Worm (Caenorhabditis elegans): ENCODE data around the gene C18E9.9.

Gene C18E9.9

DNA sequence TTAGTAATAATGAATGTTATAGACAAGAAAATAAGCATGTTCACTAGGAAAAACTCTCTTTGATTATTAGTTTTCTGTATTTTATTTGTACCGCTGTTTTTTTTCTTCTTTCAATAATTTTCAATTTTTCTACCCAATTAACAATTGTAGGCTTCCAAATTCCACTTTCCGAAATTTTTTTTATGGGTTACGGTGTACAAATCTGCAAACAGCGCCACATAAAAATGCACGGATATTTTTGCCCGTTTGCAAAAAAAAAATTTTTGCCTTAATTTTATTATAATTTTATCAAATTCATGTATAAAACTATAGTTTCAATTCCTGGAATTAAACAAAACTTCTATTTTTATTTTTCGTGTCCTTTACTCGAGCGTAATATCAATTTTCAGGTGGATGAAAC, 3.4 kb upstream of the C18E9.9 start, which contains the start of gene ooc-5:
ooc-5 (plus strand) TSS at position 381 of the 400 bp plus-strand sequence.
- TF ChIP-seq mes-2 (tag; optimal IDR thresholded peaks at IDR 0.05; ENCODE audit: poor library complexity, severe bottlenecking) (peak; percentile 8), aly-2 (tag; optimal IDR thresholded peaks at IDR 0.05) (no peak), lsy-2 (tag; optimal IDR thresholded peaks at IDR 0.05) (peak in 1 of 2 experiments; percentile 96)

DNA sequence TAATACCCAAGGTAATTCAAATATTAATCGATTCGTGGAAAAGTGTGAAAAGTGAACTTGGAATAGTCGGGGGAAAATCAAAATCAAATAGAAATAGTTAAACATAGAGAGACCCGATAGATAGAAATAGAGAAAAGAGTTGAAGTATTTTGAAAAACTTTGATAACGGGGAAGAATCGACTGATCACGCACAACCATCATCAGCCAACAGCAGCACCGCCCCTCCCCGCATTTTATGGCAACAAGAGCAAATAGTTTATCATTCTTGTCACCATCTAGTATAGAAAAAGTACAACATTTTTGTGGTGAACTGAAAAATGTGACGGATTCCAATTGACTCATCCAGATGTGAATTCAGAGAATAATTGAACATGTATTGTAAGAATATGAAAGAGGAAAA, 2.3 kb upstream of the C18E9.9 start:
- TF ChIP-seq nhr-28 (tag; optimal IDR thresholded peaks at IDR 0.05) (peak; percentile 72), F26F4.8 (GFP tag; conservative IDR thresholded peaks at IDR 0.05) (no peak), aha-1 (tag) (no peak), F37D6.2 (tag; optimal IDR thresholded peaks at IDR 0.05) (no peak), ceh-32 (tag; optimal IDR thresholded peaks at IDR 0.05; ENCODE audit: poor library complexity) (no peak), duxl-1 (tag; optimal IDR thresholded peaks at IDR 0.05; ENCODE audit: poor library complexity) (no peak), egl-43 (GFP tag; IDR thresholded peaks at IDR 0.05) (no peak), spr-3 (GFP tag; optimal IDR thresholded peaks at IDR 0.05) (no peak), F49E8.2 (tag; optimal IDR thresholded peaks at IDR 0.05; ENCODE audit: borderline replicate concordance) (no peak), dmd-9 (GFP tag; IDR thresholded peaks at IDR 0.05) (no peak), mdl-1 (tag; optimal IDR thresholded peaks at IDR 0.05) (peak in 1 of 2 experiments; percentile 18), mep-1 (tag; optimal IDR thresholded peaks at IDR 0.05) (no peak), spr-1 (tag; optimal IDR thresholded peaks at IDR 0.05) (no peak), daf-8 (GFP tag; IDR thresholded peaks at IDR 0.05) (no peak), daf-16 (GFP tag; optimal IDR thresholded peaks at IDR 0.05) (no peak), daf-16 (tag; optimal IDR thresholded peaks at IDR 0.05) (peak; percentile 54), hlh-30 (tag; optimal IDR thresholded peaks at IDR 0.05; ENCODE audit: insufficient read depth) (peak; percentile 15), fkh-10 (GFP tag; optimal IDR thresholded peaks at IDR 0.05) (no peak), ceh-62 (tag; optimal IDR thresholded peaks at IDR 0.05) (no peak), madf-5 (GFP tag; IDR thresholded peaks at IDR 0.05) (no peak), dpl-1 (GFP tag; optimal IDR thresholded peaks at IDR 0.05) (no peak), nhr-48 (tag; optimal IDR thresholded peaks at IDR 0.05) (no peak), pqm-1 (tag; optimal IDR thresholded peaks at IDR 0.05) (peak; percentile 71), zip-11 (GFP tag; IDR thresholded peaks at IDR 0.05) (no peak), ceh-20 (GFP tag; IDR thresholded peaks at IDR 0.05) (no peak), hlh-11 (tag; optimal IDR thresholded peaks at IDR 0.05) (peak; percentile 60), daf-12 (tag; optimal IDR thresholded peaks at IDR 0.05) (no peak), dve-1 (tag; optimal IDR thresholded peaks at IDR 0.05; ENCODE audit: insufficient read depth) (peak; percentile 46), dmd-6 (GFP tag; IDR thresholded peaks at IDR 0.05) (peak; percentile 42; the same call in 1 of the 2 replicates)

DNA sequence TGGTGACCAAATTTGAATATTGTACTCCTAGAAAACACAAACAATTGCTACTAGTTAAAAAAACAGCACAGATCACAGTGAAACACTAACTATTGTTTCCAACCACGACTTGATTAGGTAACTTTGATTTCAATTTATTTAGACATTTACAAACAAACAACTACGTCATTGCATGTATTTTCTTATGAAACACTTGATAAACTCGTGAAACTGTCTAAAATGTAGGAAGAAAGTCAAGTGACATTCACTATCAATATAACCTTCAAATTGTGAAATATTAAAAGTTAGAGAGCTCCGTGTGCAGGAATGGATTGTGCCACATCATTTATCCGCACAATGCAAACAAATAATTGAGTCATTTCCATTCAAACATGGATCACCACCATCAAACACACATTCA, 923 bp upstream of the C18E9.9 start:
- TF ChIP-seq unc-62 (GFP tag; optimal IDR thresholded peaks at IDR 0.05 in 1 of 2), result no peak
- TF ChIP-seq unc-62 (tag; optimal IDR thresholded peaks at IDR 0.05), result no peak
- peak; percentile 47 for TF ChIP-seq nhr-77 (tag; optimal IDR thresholded peaks at IDR 0.05)
- no peak for TF ChIP-seq F37D6.2 (tag; optimal IDR thresholded peaks at IDR 0.05)
- peak; percentile 58 for TF ChIP-seq hlh-11 (tag; optimal IDR thresholded peaks at IDR 0.05)
- TF ChIP-seq dmd-6 (GFP tag; IDR thresholded peaks at IDR 0.05), result peak; percentile 38
- TF ChIP-seq ceh-44 (GFP tag; IDR thresholded peaks at IDR 0.05), result no peak
- peak; percentile 68 for TF ChIP-seq dve-1 (tag; optimal IDR thresholded peaks at IDR 0.05; ENCODE audit: insufficient read depth)
- peak; percentile 55 for TF ChIP-seq nhr-28 (tag; optimal IDR thresholded peaks at IDR 0.05)
- peak; percentile 3 for TF ChIP-seq pqm-1 (tag; optimal IDR thresholded peaks at IDR 0.05)
- TF ChIP-seq tag-97 (GFP tag; IDR thresholded peaks at IDR 0.05), result no peak
- no peak for TF ChIP-seq nhr-11 (tag; optimal IDR thresholded peaks at IDR 0.05)
- TF ChIP-seq nhr-237 (tag; optimal IDR thresholded peaks at IDR 0.05), result no peak
- no peak for TF ChIP-seq set-16 (GFP tag; IDR thresholded peaks at IDR 0.05)
- TF ChIP-seq daf-16 (GFP tag; optimal IDR thresholded peaks at IDR 0.05), result no peak
- peak; percentile 78 for TF ChIP-seq daf-16 (tag; optimal IDR thresholded peaks at IDR 0.05)
- TF ChIP-seq lin-38 (GFP tag; IDR thresholded peaks at IDR 0.05), result no peak
